Worm (Caenorhabditis elegans) whole organism, L4 larva: Measurements from ENCODE around the gene ceh-76.

Source experiments
- Y5F2A.4 ChIP-seq: fragments of 200-800 bp; sonication (Bioruptor generic); optimal IDR thresholded peaks from 2 replicates; lab custom pipeline; 2018; ENCODE audit warnings: mild to moderate bottlenecking, missing genetic modification characterization, missing compliant biosample characterization
- lin-39 ChIP-seq: fragments of 150-350 bp; optimal IDR thresholded peaks from 2 replicates; lab custom pipeline; 2014; ENCODE audit warnings: missing biosample characterization, missing genetic modification reagents, missing genetic modification characterization
- lsy-2 ChIP-seq, 2 experiments: fragments of 150-350 bp in 1 of 2; sonication (generic microtip) in 1 of 2; optimal IDR thresholded peaks; 2 replicates each; lab custom pipeline; 2014 to 2017; ENCODE audit warnings: missing biosample characterization in 2 of 2, missing genetic modification characterization in 2 of 2
- nhr-237 ChIP-seq: sonication (generic microtip); optimal IDR thresholded peaks from 2 replicates; lab custom pipeline; 2017; ENCODE audit warnings: missing biosample characterization, missing genetic modification characterization
- nhr-28 ChIP-seq: fragments of 150-350 bp; optimal IDR thresholded peaks from 2 replicates; lab custom pipeline; 2014; ENCODE audit warnings: missing biosample characterization, missing genetic modification characterization
- pqm-1 ChIP-seq: sonication (generic microtip); optimal IDR thresholded peaks from 2 replicates; lab custom pipeline; 2017; ENCODE audit warnings: missing biosample characterization, missing genetic modification characterization
- snpc-4 ChIP-seq: fragments of 150-350 bp; optimal IDR thresholded peaks from 2 replicates; lab custom pipeline; 2014; ENCODE audit warnings: missing biosample characterization, missing genetic modification characterization
- zip-11 ChIP-seq: fragments of 200-800 bp; sonication (Bioruptor generic); IDR thresholded peaks from 2 replicates; pipeline ENCODE4 v1.3.6; 2022; ENCODE audit warnings: missing genetic modification characterization, missing compliant biosample characterization

DNA sequence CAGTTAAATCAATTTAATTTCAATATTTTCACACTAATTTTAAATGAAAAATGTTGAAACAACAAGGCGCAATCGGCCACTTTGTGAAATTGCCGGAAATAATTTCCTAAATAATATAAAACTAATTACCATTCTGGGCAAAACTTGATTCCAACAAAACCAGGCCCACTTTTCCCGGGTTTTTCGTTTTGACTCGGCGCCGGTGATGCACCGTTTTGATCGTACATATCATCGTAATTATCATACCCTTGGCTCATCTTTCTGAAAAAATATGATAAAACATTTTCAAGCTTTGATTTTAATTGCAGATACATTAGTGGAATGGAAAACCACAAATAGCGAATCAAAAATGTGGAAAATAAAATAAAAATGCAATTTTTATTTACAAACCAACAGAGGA, 17.6 kb upstream of the ceh-76 start, which contains the start of gene rpb-9:
- TF ChIP-seq zip-11 (GFP tag; lab: Robert Waterston, UW) (no peak), snpc-4 (tag; lab: Kevin White, UChicago) (no peak), lin-39 (tag; lab: Kevin White, UChicago) (no peak), Y5F2A.4 (GFP tag; lab: Kevin White, UChicago) (no peak), lsy-2 (tag; optimal IDR thresholded peaks at IDR 0.05; lab: Kevin White, UChicago) (no peak), pqm-1 (no peak), nhr-28 (tag; lab: Kevin White, UChicago) (no peak), nhr-237 (tag; lab: Kevin White, UChicago) (no peak)
